Fruit fly (Drosophila melanogaster) whole organism, wandering third instar larva: ENCODE measurements around the gene CG15425.

Experiments used
- Abd-B ChIP-seq: fragments of >200 bp; optimal IDR thresholded peaks from 2 replicates; lab custom pipeline; 2017; ENCODE audit warnings: missing biosample characterization, missing genetic modification characterization
- CG32264 ChIP-seq: fragments of 200-800 bp; sonication (Bioruptor generic); optimal IDR thresholded peaks from 2 replicates; lab custom pipeline; 2016; ENCODE audit warnings: missing biosample characterization, missing genetic modification characterization
- CG9705 ChIP-seq: fragments of 200-800 bp; sonication (Bioruptor generic); optimal IDR thresholded peaks from 2 replicates; lab custom pipeline; 2018; ENCODE audit warnings: missing biosample characterization, mild to moderate bottlenecking, missing genetic modification characterization
- Dif ChIP-seq: fragments of 200-275, 200-300 bp; sonication (Bioruptor generic); optimal IDR thresholded peaks from 2 replicates; lab custom pipeline; 2018; ENCODE audit warnings: missing biosample characterization, missing genetic modification characterization; ENCODE audit not compliant: partially characterized antibody
- GATAd ChIP-seq: sonication (Bioruptor generic); optimal IDR thresholded peaks from 2 replicates; lab custom pipeline; 2016; ENCODE audit warnings: missing biosample characterization, missing genetic modification characterization
- HLH106 ChIP-seq: fragments of 200-800 bp; optimal IDR thresholded peaks from 3 replicates; lab custom pipeline; 2019; ENCODE audit warnings: missing biosample characterization, mild to moderate bottlenecking, missing genetic modification characterization, moderate library complexity
- Hnf4 ChIP-seq: fragments of 200-800 bp; sonication (Bioruptor generic); optimal IDR thresholded peaks from 2 replicates; lab custom pipeline; 2016; ENCODE audit warnings: missing biosample characterization, mild to moderate bottlenecking, missing genetic modification characterization
- Hr83 ChIP-seq: fragments of 200-300 bp; sonication (Bioruptor generic); optimal IDR thresholded peaks from 2 replicates; lab custom pipeline; 2016; ENCODE audit warnings: missing biosample characterization, mild to moderate bottlenecking, missing genetic modification characterization, moderate library complexity; ENCODE audit not compliant: poor library complexity, severe bottlenecking
- Jra ChIP-seq: sonication (Bioruptor generic); optimal IDR thresholded peaks from 2 replicates; lab custom pipeline; 2016; ENCODE audit warnings: missing biosample characterization, missing genetic modification characterization
- Mio ChIP-seq: sonication (Bioruptor generic); optimal IDR thresholded peaks from 2 replicates; lab custom pipeline; 2016; ENCODE audit warnings: missing biosample characterization, missing genetic modification characterization
- Myc ChIP-seq: fragments of >200 bp; optimal IDR thresholded peaks from 2 replicates; lab custom pipeline; 2017
- N ChIP-seq: fragments of >200 bp; optimal IDR thresholded peaks from 2 replicates; lab custom pipeline; 2018; ENCODE audit warnings: missing biosample characterization, missing external identifiers, missing genetic modification characterization
- OdsH ChIP-seq: fragments of 200-800 bp; sonication (Bioruptor generic); optimal IDR thresholded peaks from 2 replicates; lab custom pipeline; 2016; ENCODE audit warnings: missing biosample characterization, mild to moderate bottlenecking, missing genetic modification characterization
- Sp1 ChIP-seq: fragments of 200-800 bp; sonication (Bioruptor generic); optimal IDR thresholded peaks from 3 replicates; lab custom pipeline; 2019; ENCODE audit warnings: missing biosample characterization, mild to moderate bottlenecking, missing genetic modification characterization, moderate library complexity
- Vsx2 ChIP-seq: fragments of 200-300, 225-300 bp; sonication (Bioruptor generic); optimal IDR thresholded peaks from 2 replicates; lab custom pipeline; 2018; ENCODE audit warnings: missing biosample characterization, missing genetic modification characterization; ENCODE audit not compliant: partially characterized antibody
- br ChIP-seq: fragments of 200-800 bp; sonication (Bioruptor generic); optimal IDR thresholded peaks from 2 replicates; lab custom pipeline; 2016; ENCODE audit warnings: missing biosample characterization, missing genetic modification characterization
- dl ChIP-seq, 2 experiments: fragments of 175-275, 200-275 bp in 1 of 2; fragments of 200-275 bp in 1 of 2; sonication (Bioruptor generic); optimal IDR thresholded peaks; lab custom pipeline; 2018; ENCODE audit warnings: mild to moderate bottlenecking in 2 of 2, missing biosample characterization in 2 of 2, missing genetic modification characterization in 2 of 2, moderate library complexity in 2 of 2; ENCODE audit not compliant: partially characterized antibody in 2 of 2, insufficient read depth in 1 of 2
- dmrt93B ChIP-seq: fragments of 200-800 bp; sonication (Bioruptor generic); optimal IDR thresholded peaks from 2 replicates; lab custom pipeline; 2018; ENCODE audit warnings: missing biosample characterization, mild to moderate bottlenecking, missing genetic modification characterization
- ey ChIP-seq: fragments of 200-800 bp; sonication (Bioruptor generic); optimal IDR thresholded peaks from 2 replicates; lab custom pipeline; 2016; ENCODE audit warnings: missing biosample characterization, missing genetic modification characterization
- foxo ChIP-seq, 2 experiments: fragments of 200-800 bp; sonication (Bioruptor generic); optimal IDR thresholded peaks; 2 replicates in 1 of 2; 3 replicates in 1 of 2; lab custom pipeline; 2016 to 2017; ENCODE audit warnings: missing biosample characterization in 2 of 2, missing genetic modification characterization in 2 of 2
- fru ChIP-seq: fragments of 200-800 bp; sonication (Bioruptor generic); optimal IDR thresholded peaks from 3 replicates; lab custom pipeline; 2016; ENCODE audit warnings: missing biosample characterization, mild to moderate bottlenecking, missing genetic modification characterization
- h ChIP-seq: fragments of 200-800 bp; sonication (Bioruptor generic); optimal IDR thresholded peaks from 3 replicates; lab custom pipeline; 2016; ENCODE audit warnings: missing biosample characterization, mild to moderate bottlenecking, missing genetic modification characterization
- jim ChIP-seq: fragments of 175-275, 200-325 bp; sonication (Bioruptor generic); optimal IDR thresholded peaks from 2 replicates; lab custom pipeline; 2016; ENCODE audit warnings: missing biosample characterization, mild to moderate bottlenecking, missing genetic modification characterization
- pan ChIP-seq: fragments of >200 bp; optimal IDR thresholded peaks from 2 replicates; lab custom pipeline; 2017
- psq ChIP-seq: fragments of 200-800 bp; sonication (Bioruptor generic); optimal IDR thresholded peaks from 3 replicates; lab custom pipeline; 2017; ENCODE audit warnings: missing biosample characterization, mild to moderate bottlenecking, missing genetic modification characterization, moderate library complexity
- rgr ChIP-seq: fragments of 200-800 bp; sonication (Bioruptor generic); optimal IDR thresholded peaks from 3 replicates; lab custom pipeline; 2016; ENCODE audit warnings: missing biosample characterization, mild to moderate bottlenecking, missing genetic modification characterization
- sage ChIP-seq: fragments of 200-800 bp; sonication (Bioruptor generic); optimal IDR thresholded peaks from 2 replicates; lab custom pipeline; 2016; ENCODE audit warnings: missing biosample characterization, mild to moderate bottlenecking, missing genetic modification characterization
- sv ChIP-seq: fragments of 200-800 bp; sonication (Bioruptor generic); optimal IDR thresholded peaks from 3 replicates; lab custom pipeline; 2016; ENCODE audit warnings: missing biosample characterization, missing genetic modification characterization
- tai ChIP-seq: sonication (Bioruptor generic); optimal IDR thresholded peaks from 2 replicates; lab custom pipeline; 2016; ENCODE audit warnings: missing biosample characterization, missing genetic modification characterization
- usp ChIP-seq: fragments of >200 bp; optimal IDR thresholded peaks from 2 replicates; lab custom pipeline; 2017; ENCODE audit warnings: missing biosample characterization, missing genetic modification characterization
- woc ChIP-seq: sonication (Bioruptor generic); optimal IDR thresholded peaks from 2 replicates; lab custom pipeline; 2016; ENCODE audit warnings: missing biosample characterization, mild to moderate bottlenecking, missing genetic modification characterization

Gene CG15425

DNA sequence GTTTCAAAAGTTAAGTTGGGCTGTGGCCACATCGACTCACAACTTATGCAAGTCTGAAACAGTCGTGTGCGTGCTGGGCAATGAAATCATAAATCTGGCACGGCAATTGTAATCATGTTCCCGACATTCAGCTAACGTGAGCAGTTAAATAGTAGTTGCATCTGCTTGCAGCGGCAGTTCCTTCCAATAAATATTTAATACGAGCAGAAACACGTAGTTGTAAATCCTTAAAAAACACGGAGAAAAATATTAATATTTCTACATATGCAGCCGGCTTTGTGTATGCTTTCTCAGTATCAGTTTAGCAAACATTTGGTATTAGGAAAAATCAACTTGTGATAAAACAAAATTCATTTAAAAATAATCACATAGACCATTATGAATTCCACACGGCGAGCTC is at the start of gene CG15425:
CG15425 (plus strand) TSS at position 301 of the 400 bp plus-strand sequence.
- TF ChIP-seq ey (GFP tag; lab: Kevin White, UChicago) (no peak), N (GFP tag; lab: Kevin White, UChicago) (no peak), foxo (GFP tag; optimal IDR thresholded peaks at IDR 0.05; lab: Kevin White, UChicago) (no peak), Abd-B (no peak), Sp1 (GFP tag; lab: Kevin White, UChicago) (no peak), Vsx2 (GFP tag; lab: Kevin White, UChicago) (no peak), rgr (GFP tag; lab: Kevin White, UChicago) (no peak), jim (GFP tag; lab: Kevin White, UChicago) (no peak), tai (GFP tag; lab: Kevin White, UChicago) (no peak), Dif (no peak), dl (GFP tag; optimal IDR thresholded peaks at IDR 0.05; lab: Kevin White, UChicago; ENCODE audit: insufficient read depth in 1 of 2, partially characterized antibody in 2 of 2) (no peak)
- TF ChIP-seq, all 38 proteins: peak for 0

DNA sequence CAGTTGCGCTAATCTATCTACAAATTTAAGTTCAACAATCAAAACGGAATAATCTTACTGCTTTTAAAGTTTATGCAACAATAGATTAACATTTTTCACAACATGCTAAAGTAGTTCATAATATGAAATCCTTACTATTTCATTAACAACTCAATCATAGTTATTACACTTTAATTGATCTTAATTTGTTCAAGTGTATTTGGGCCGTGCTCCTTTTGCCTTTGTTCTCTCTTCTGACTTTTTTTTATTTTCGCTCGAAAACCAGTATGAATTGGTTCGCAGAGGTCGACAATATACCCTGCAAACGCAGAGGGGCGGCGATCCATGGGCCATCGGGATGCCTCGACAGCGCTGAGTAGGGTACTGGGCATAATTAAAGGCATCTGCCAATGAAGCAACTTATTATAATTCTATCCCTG is 46.0 kb upstream of the CG15425 start:
- peak; percentile 34 for TF ChIP-seq Sp1 (GFP tag; lab: Kevin White, UChicago)
- no peak for TF ChIP-seq Jra (GFP tag; lab: Kevin White, UChicago)
- TF ChIP-seq HLH106 = peak; percentile 75
- peak; percentile 76 for TF ChIP-seq woc (GFP tag; lab: Kevin White, UChicago)
- peak; percentile 30 for TF ChIP-seq ey (GFP tag; lab: Kevin White, UChicago)
- TF ChIP-seq fru (GFP tag; lab: Kevin White, UChicago) = peak; percentile 25
- no peak for TF ChIP-seq Vsx2 (GFP tag; lab: Kevin White, UChicago)
- TF ChIP-seq Mio (GFP tag; lab: Kevin White, UChicago) = no peak
- peak; percentile 4 for TF ChIP-seq psq (GFP tag; lab: Kevin White, UChicago)
- no peak for TF ChIP-seq Myc
- no peak for TF ChIP-seq CG9705 (GFP tag; lab: Kevin White, UChicago)
- TF ChIP-seq br (GFP tag; lab: Kevin White, UChicago) = peak; percentile 37
- TF ChIP-seq sage (GFP tag; lab: Kevin White, UChicago) = no peak
- TF ChIP-seq sv (GFP tag; lab: Kevin White, UChicago) = no peak
- peak; percentile 40 for TF ChIP-seq Hr83 (GFP tag; lab: Kevin White, UChicago)
- TF ChIP-seq foxo (GFP tag; optimal IDR thresholded peaks at IDR 0.05; lab: Kevin White, UChicago) = peak in 1 of 2 experiments; percentile 39
- no peak for TF ChIP-seq dmrt93B (GFP tag; lab: Kevin White, UChicago)
- peak; percentile 22 for TF ChIP-seq OdsH (GFP tag; lab: Kevin White, UChicago)
- TF ChIP-seq h (GFP tag; lab: Kevin White, UChicago) = peak; percentile 28
- TF ChIP-seq dl (GFP tag; optimal IDR thresholded peaks at IDR 0.05; lab: Kevin White, UChicago; ENCODE audit: insufficient read depth in 1 of 2, partially characterized antibody in 2 of 2) = no peak
- TF ChIP-seq rgr (GFP tag; lab: Kevin White, UChicago) = peak; percentile 35

DNA sequence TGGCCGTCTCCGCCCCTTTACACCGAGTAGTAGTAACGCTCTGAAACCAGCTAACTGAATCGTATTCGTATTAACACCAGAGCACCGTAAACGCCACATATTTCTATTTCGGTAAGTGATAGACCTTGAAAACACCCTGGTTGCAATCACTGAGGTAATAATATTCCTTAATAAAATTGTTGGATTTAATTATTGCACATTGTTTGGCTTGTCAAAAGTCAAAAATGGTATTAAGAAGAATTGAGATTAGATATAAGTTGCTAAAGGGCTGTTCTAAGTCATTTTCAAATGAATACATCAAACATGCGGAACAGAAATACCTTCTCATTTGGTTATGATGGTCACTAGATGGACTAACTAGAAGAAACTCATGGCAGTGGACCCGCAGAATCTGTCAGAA is 38.6 kb upstream of the CG15425 start:
- TF ChIP-seq fru (GFP tag; lab: Kevin White, UChicago) (no peak), N (GFP tag; lab: Kevin White, UChicago) (no peak), woc (GFP tag; lab: Kevin White, UChicago) (no peak), dl (GFP tag; optimal IDR thresholded peaks at IDR 0.05; lab: Kevin White, UChicago; ENCODE audit: insufficient read depth in 1 of 2, partially characterized antibody in 2 of 2) (no peak), sv (GFP tag; lab: Kevin White, UChicago) (no peak), dmrt93B (GFP tag; lab: Kevin White, UChicago) (no peak), Hr83 (GFP tag; lab: Kevin White, UChicago) (no peak), tai (GFP tag; lab: Kevin White, UChicago) (no peak), CG32264 (no peak), GATAd (GFP tag; lab: Kevin White, UChicago) (no peak), Hnf4 (no peak), Sp1 (GFP tag; lab: Kevin White, UChicago) (no peak), h (GFP tag; lab: Kevin White, UChicago) (no peak), usp (GFP tag; lab: Kevin White, UChicago) (no peak)

DNA sequence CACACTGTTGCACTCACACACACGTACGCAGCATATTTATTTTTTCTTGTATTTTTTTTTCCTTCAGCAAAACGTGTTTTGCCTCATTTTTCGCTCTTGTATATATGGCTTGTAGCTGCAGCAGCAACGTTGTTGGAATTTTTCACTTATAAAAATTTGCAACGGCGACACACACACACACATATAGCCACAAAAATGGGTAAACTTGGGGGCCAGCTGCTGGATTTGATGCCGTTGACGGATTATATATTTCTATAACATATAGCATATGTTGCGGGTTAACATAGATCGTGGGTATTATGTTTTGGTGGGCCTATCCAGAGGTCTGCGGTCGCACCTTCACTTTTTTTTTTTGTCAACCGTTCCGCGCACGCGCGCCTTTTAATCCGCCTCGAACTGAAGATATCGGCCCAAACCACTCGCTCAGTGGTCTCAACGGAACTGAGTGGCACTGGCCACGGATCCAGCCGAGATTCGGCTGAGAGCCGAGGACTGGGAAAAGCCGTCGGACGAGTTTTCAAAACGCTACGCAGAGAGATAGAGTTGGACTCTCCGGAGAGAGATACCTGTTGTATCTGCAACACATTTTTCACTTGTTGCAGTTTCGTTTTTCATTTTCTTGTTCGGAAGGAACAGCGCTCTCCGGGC is 35.9 kb upstream of the CG15425 start, which contains the start of gene ft:
ft (minus strand) TSS at position 443 of the 648 bp plus-strand sequence.
- TF ChIP-seq Dif = peak; percentile 81
- TF ChIP-seq Hr83 (GFP tag; lab: Kevin White, UChicago) = peak; percentile 1
- TF ChIP-seq Hnf4 = peak; percentile 5
- no peak for TF ChIP-seq br (GFP tag; lab: Kevin White, UChicago)
- no peak for TF ChIP-seq pan
- peak; percentile 17 to 36 for TF ChIP-seq dl (GFP tag; optimal IDR thresholded peaks at IDR 0.05; lab: Kevin White, UChicago; ENCODE audit: insufficient read depth in 1 of 2, partially characterized antibody in 2 of 2)
- TF ChIP-seq Vsx2 (GFP tag; lab: Kevin White, UChicago) = peak; percentile 77
- TF ChIP-seq Sp1 (GFP tag; lab: Kevin White, UChicago) = peak; percentile 2
- no peak for TF ChIP-seq fru (GFP tag; lab: Kevin White, UChicago)
